Worm (Caenorhabditis elegans) whole organism, young adult: ENCODE measurements around the gene ccpp-6.
A peak's percentile ranks its signal among the peaks of the same experiment; 100 is the strongest.

Experiments
- B0035.1 ChIP-seq: sonication (generic microtip); optimal IDR thresholded peaks from 2 replicates; lab custom pipeline; 2016; ENCODE audit warnings: missing genetic modification characterization, mild to moderate bottlenecking, missing compliant biosample characterization, missing genotype, missing genetic modification reagents
- B0336.3 ChIP-seq: fragments of 200-800 bp; sonication (Bioruptor generic); IDR thresholded peaks from 2 replicates; pipeline ENCODE4 v1.3.6; 2022; ENCODE audit warnings: missing genetic modification characterization, missing compliant biosample characterization
- C17E4.6 ChIP-seq: fragments of 200-800 bp; sonication (Bioruptor generic); IDR thresholded peaks from 2 replicates; pipeline ENCODE4 v1.3.6; 2022; ENCODE audit warnings: missing genetic modification reagents, missing genetic modification characterization, missing compliant biosample characterization
- F23B12.7 ChIP-seq: sonication (generic microtip); optimal IDR thresholded peaks from 2 replicates; lab custom pipeline; 2017; ENCODE audit warnings: missing genetic modification characterization, mild to moderate bottlenecking, missing compliant biosample characterization, antibody characterized with exemption, moderate library complexity; ENCODE audit not compliant: insufficient read depth
- K12H6.12 ChIP-seq: fragments of 200-800 bp; sonication (Bioruptor generic); optimal IDR thresholded peaks from 2 replicates; lab custom pipeline; 2018; ENCODE audit warnings: mild to moderate bottlenecking, missing genetic modification characterization, missing compliant biosample characterization
- T26A5.8 ChIP-seq: sonication (generic microtip); optimal IDR thresholded peaks from 2 replicates; lab custom pipeline; 2016; ENCODE audit warnings: missing genetic modification characterization, missing compliant biosample characterization
- Y53G8AR.9 ChIP-seq: fragments of 200-800 bp; sonication (Bioruptor generic); conservative IDR thresholded peaks from 2 replicates; pipeline ENCODE4 v1.3.6; 2022; ENCODE audit warnings: missing genetic modification reagents, missing genetic modification characterization, missing compliant biosample characterization
- Y56A3A.18 ChIP-seq: fragments of 200-800 bp; sonication (Bioruptor generic); IDR thresholded peaks from 2 replicates; pipeline ENCODE4 v1.3.6; 2022; ENCODE audit warnings: missing genetic modification reagents, missing genetic modification characterization, missing compliant biosample characterization
- Y95B8A.8 ChIP-seq: fragments of 200-800 bp; sonication (Bioruptor generic); IDR thresholded peaks from 2 replicates; pipeline ENCODE4 v1.3.6; 2022; ENCODE audit warnings: missing genetic modification reagents, missing genetic modification characterization, missing compliant biosample characterization
- ZK185.1 ChIP-seq: sonication (generic microtip); optimal IDR thresholded peaks from 2 replicates; lab custom pipeline; 2016; ENCODE audit warnings: mild to moderate bottlenecking, missing genetic modification characterization, missing compliant biosample characterization; ENCODE audit not compliant: poor library complexity, severe bottlenecking
- atf-7 ChIP-seq: sonication (generic microtip); optimal IDR thresholded peaks from 2 replicates; lab custom pipeline; 2017; ENCODE audit warnings: mild to moderate bottlenecking, missing genetic modification characterization, missing compliant biosample characterization
- attf-5 ChIP-seq: fragments of 200-800 bp; sonication (Bioruptor generic); optimal IDR thresholded peaks from 2 replicates; lab custom pipeline; 2018; ENCODE audit warnings: mild to moderate bottlenecking, missing genetic modification characterization, missing compliant biosample characterization
- bed-2 ChIP-seq: fragments of 200-800 bp; sonication (Bioruptor generic); IDR thresholded peaks from 2 replicates; pipeline ENCODE4 v1.3.6; 2022; ENCODE audit warnings: missing genetic modification reagents, missing genetic modification characterization, missing compliant biosample characterization
- cebp-1 ChIP-seq, 2 experiments: fragments of 200-800 bp in 1 of 2; sonication (Bioruptor generic) in 1 of 2; sonication (generic microtip) in 1 of 2; IDR thresholded peaks in 1 of 2; optimal IDR thresholded peaks in 1 of 2; 2 replicates each; pipeline versions ENCODE4 v1.3.6 to Lab custom; 2017 to 2022; ENCODE audit warnings: missing compliant biosample characterization in 2 of 2, missing genetic modification characterization in 2 of 2, mild to moderate bottlenecking in 1 of 2, missing genetic modification reagents in 1 of 2, moderate library complexity in 1 of 2
- cebp-2 ChIP-seq: fragments of 200-800 bp; sonication (Bioruptor generic); IDR thresholded peaks from 2 replicates; pipeline ENCODE4 v1.3.6; 2022; ENCODE audit warnings: missing genetic modification characterization, missing compliant biosample characterization
- ceh-40 ChIP-seq: fragments of 200-800 bp; sonication (Bioruptor generic); IDR thresholded peaks from 2 replicates; pipeline ENCODE4 v1.3.6; 2022; ENCODE audit warnings: missing genetic modification characterization, missing compliant biosample characterization
- dox-1 ChIP-seq: fragments of 200-800 bp; sonication (Bioruptor generic); IDR thresholded peaks from 2 replicates; pipeline ENCODE4 v1.3.6; 2022; ENCODE audit warnings: missing genetic modification reagents, missing genetic modification characterization, missing compliant biosample characterization
- egl-18 ChIP-seq: fragments of 200-800 bp; sonication (Bioruptor generic); IDR thresholded peaks from 2 replicates; pipeline ENCODE4 v1.3.6; 2022; ENCODE audit warnings: missing genetic modification reagents, missing genetic modification characterization, missing compliant biosample characterization
- egl-44 ChIP-seq: fragments of 200-800 bp; sonication (Bioruptor generic); IDR thresholded peaks from 2 replicates; pipeline ENCODE4 v1.3.6; 2022; ENCODE audit warnings: missing genetic modification reagents, missing genetic modification characterization, missing compliant biosample characterization
- egrh-3 ChIP-seq: fragments of 200-800 bp; sonication (Bioruptor generic); IDR thresholded peaks from 2 replicates; pipeline ENCODE4 v1.3.6; 2022; ENCODE audit warnings: missing genetic modification reagents, missing genetic modification characterization, missing compliant biosample characterization
- let-607 ChIP-seq, 2 experiments: fragments of 200-800 bp in 1 of 2; sonication (Bioruptor generic) in 1 of 2; sonication (generic microtip) in 1 of 2; optimal IDR thresholded peaks; 2 replicates each; lab custom pipeline; 2016 to 2018; ENCODE audit warnings: mild to moderate bottlenecking in 2 of 2, missing compliant biosample characterization in 2 of 2, missing genetic modification characterization in 2 of 2, moderate library complexity in 2 of 2, missing genotype in 1 of 2
- lin-26 ChIP-seq: fragments of 200-800 bp; sonication (Bioruptor generic); IDR thresholded peaks from 2 replicates; pipeline ENCODE4 v1.3.6; 2022; ENCODE audit warnings: missing genetic modification reagents, missing genetic modification characterization, missing compliant biosample characterization
- lir-1 ChIP-seq: fragments of 200-800 bp; sonication (Bioruptor generic); conservative IDR thresholded peaks from 2 replicates; pipeline ENCODE4 v1.3.6; 2022; ENCODE audit warnings: missing genetic modification reagents, missing genetic modification characterization, missing compliant biosample characterization
- madf-10 ChIP-seq: sonication (generic microtip); optimal IDR thresholded peaks from 2 replicates; lab custom pipeline; 2016; ENCODE audit warnings: mild to moderate bottlenecking, missing genetic modification characterization, missing compliant biosample characterization
- mcd-1 ChIP-seq: fragments of 200-800 bp; sonication (Bioruptor generic); IDR thresholded peaks from 2 replicates; pipeline ENCODE4 v1.3.6; 2022; ENCODE audit warnings: missing genetic modification reagents, missing genetic modification characterization, missing compliant biosample characterization
- mxl-1 ChIP-seq: sonication (generic microtip); optimal IDR thresholded peaks from 2 replicates; lab custom pipeline; 2016; ENCODE audit warnings: missing genetic modification characterization, missing compliant biosample characterization
- nhr-120 ChIP-seq: fragments of 200-800 bp; sonication (Bioruptor generic); IDR thresholded peaks from 2 replicates; pipeline ENCODE4 v1.3.6; 2022; ENCODE audit warnings: missing genetic modification characterization, missing compliant biosample characterization
- rpc-1 ChIP-seq, 2 experiments: fragments of 150-350 bp in 1 of 2; sonication (generic microtip) in 1 of 2; optimal IDR thresholded peaks; 2 replicates each; lab custom pipeline; 2014 to 2018; ENCODE audit warnings: missing biosample characterization in 1 of 2, missing genetic modification characterization in 1 of 2, missing genetic modification reagents in 1 of 2, missing genotype in 1 of 2
- sdz-38 ChIP-seq: sonication (generic microtip); optimal IDR thresholded peaks from 2 replicates; lab custom pipeline; 2016; ENCODE audit warnings: missing genotype, missing genetic modification characterization, missing compliant biosample characterization
- snpc-1.1 ChIP-seq: sonication (generic microtip); optimal IDR thresholded peaks from 2 replicates; lab custom pipeline; 2017; ENCODE audit warnings: missing genetic modification characterization, mild to moderate bottlenecking, missing compliant biosample characterization, antibody characterized with exemption, moderate library complexity, missing genotype, missing genetic modification reagents; ENCODE audit not compliant: insufficient read depth
- snpc-1.3 ChIP-seq: sonication (generic microtip); optimal IDR thresholded peaks from 2 replicates; lab custom pipeline; 2017; ENCODE audit warnings: missing genetic modification characterization, mild to moderate bottlenecking, missing compliant biosample characterization, antibody characterized with exemption, moderate library complexity, missing genotype, missing genetic modification reagents; ENCODE audit not compliant: insufficient read depth
- snpc-3.4 ChIP-seq: sonication (generic microtip); optimal IDR thresholded peaks from 2 replicates; lab custom pipeline; 2017; ENCODE audit warnings: missing genetic modification characterization, mild to moderate bottlenecking, missing compliant biosample characterization, antibody characterized with exemption, moderate library complexity, missing genotype, missing genetic modification reagents
- tbp1 ChIP-seq: fragments of 200-800 bp; sonication (Bioruptor generic); optimal IDR thresholded peaks from 2 replicates; lab custom pipeline; 2018; ENCODE audit warnings: mild to moderate bottlenecking, missing genetic modification characterization, missing compliant biosample characterization
- tbx-9 ChIP-seq: sonication (generic microtip); optimal IDR thresholded peaks from 2 replicates; lab custom pipeline; 2016; ENCODE audit warnings: borderline replicate concordance, missing genetic modification characterization, inconsistent platforms, missing compliant biosample characterization
- tlf-1 ChIP-seq: fragments of 200-800 bp; sonication (Bioruptor generic); optimal IDR thresholded peaks from 2 replicates; lab custom pipeline; 2018; ENCODE audit warnings: mild to moderate bottlenecking, missing genetic modification characterization, missing compliant biosample characterization
- unc-130 ChIP-seq: sonication (generic microtip); optimal IDR thresholded peaks from 2 replicates; lab custom pipeline; 2016; ENCODE audit warnings: missing genetic modification reagents, missing genetic modification characterization, missing compliant biosample characterization
- unc-62 ChIP-seq: fragments of 150-350 bp; optimal IDR thresholded peaks from 2 replicates; lab custom pipeline; 2014; ENCODE audit warnings: missing biosample characterization, missing genetic modification reagents, missing genetic modification characterization
- ztf-22 ChIP-seq: fragments of 200-800 bp; sonication (Bioruptor generic); optimal IDR thresholded peaks from 2 replicates; lab custom pipeline; 2018; ENCODE audit warnings: mild to moderate bottlenecking, missing genetic modification characterization, moderate library complexity, missing compliant biosample characterization
- ztf-25 ChIP-seq: fragments of 200-800 bp; sonication (Bioruptor generic); IDR thresholded peaks from 2 replicates; pipeline ENCODE4 v1.3.6; 2022; ENCODE audit warnings: missing genetic modification reagents, missing genetic modification characterization, missing compliant biosample characterization
- ztf-26 ChIP-seq: sonication (generic microtip); optimal IDR thresholded peaks from 2 replicates; lab custom pipeline; 2017; ENCODE audit warnings: missing genetic modification characterization, missing compliant biosample characterization
- ztf-28 ChIP-seq: fragments of 200-800 bp; sonication (Bioruptor generic); IDR thresholded peaks from 2 replicates; pipeline ENCODE4 v1.3.6; 2022; ENCODE audit warnings: missing genetic modification reagents, missing genetic modification characterization, missing compliant biosample characterization
- ztf-3 ChIP-seq: fragments of 200-800 bp; sonication (Bioruptor generic); optimal IDR thresholded peaks from 2 replicates; lab custom pipeline; 2018; ENCODE audit warnings: mild to moderate bottlenecking, missing genetic modification characterization, missing compliant biosample characterization

Gene ccpp-6

ce11 chrII:5429522-5430257 is 42.6 kb upstream of the ccpp-6 start, which contains the start of the genes F07F6.4 and F07F6.2:
F07F6.4 (minus strand) TSS chrII:5429572.
F07F6.2 (plus strand) TSS chrII:5430207.
- TF ChIP-seq sdz-38 = no peak
- TF ChIP-seq let-607 (tag; optimal IDR thresholded peaks at IDR 0.05; lab: Kevin White, UChicago) = peak; percentile 89 to 94
- TF ChIP-seq attf-5 (GFP tag; lab: Kevin White, UChicago) = peak; percentile 14

ce11 chrII:5426470-5426869 is 39.4 kb upstream of the ccpp-6 start:
- TF ChIP-seq cebp-1 (GFP tag; IDR thresholded peaks at IDR 0.05; lab: Robert Waterston, UW) (peak; percentile 58), cebp-1 (tag; optimal IDR thresholded peaks at IDR 0.05; lab: Kevin White, UChicago) (peak; percentile 68), ztf-22 (GFP tag; lab: Kevin White, UChicago) (no peak), ceh-40 (GFP tag; lab: Robert Waterston, UW) (no peak)

ce11 chrII:5426054-5426453 is 38.9 kb upstream of the ccpp-6 start:
- TF ChIP-seq egl-44 (GFP tag; lab: Robert Waterston, UW) (no peak), ceh-40 (GFP tag; lab: Robert Waterston, UW) (no peak), K12H6.12 (tag; lab: Kevin White, UChicago) (peak; percentile 38), Y56A3A.18 (no peak), ztf-25 (no peak), bed-2 (GFP tag; lab: Robert Waterston, UW) (no peak), egl-18 (GFP tag; lab: Robert Waterston, UW) (no peak), ztf-28 (GFP tag; lab: Robert Waterston, UW) (no peak), ztf-3 (GFP tag; lab: Kevin White, UChicago) (no peak), dox-1 (GFP tag; lab: Robert Waterston, UW) (peak; percentile 65), tbx-9 (tag; lab: Kevin White, UChicago) (no peak), unc-130 (GFP tag; lab: Kevin White, UChicago) (no peak), B0336.3 (GFP tag; lab: Robert Waterston, UW) (peak; percentile 65; the same call in 1 of the 2 replicates), snpc-3.4 (no peak), lir-1 (GFP tag; lab: Robert Waterston, UW) (no peak), Y53G8AR.9 (GFP tag; lab: Robert Waterston, UW) (no peak), madf-10 (tag; lab: Kevin White, UChicago) (peak; percentile 32), unc-62 (GFP tag; lab: Kevin White, UChicago) (peak; percentile 43), tlf-1 (GFP tag; lab: Kevin White, UChicago) (no peak), cebp-2 (no peak), nhr-120 (GFP tag; lab: Robert Waterston, UW) (no peak), snpc-1.3 (tag; lab: Kevin White, UChicago) (no peak), Y95B8A.8 (GFP tag; lab: Robert Waterston, UW) (no peak), atf-7 (tag; lab: Kevin White, UChicago) (peak; percentile 47), egrh-3 (0 out of 2 replicates have a peak, but pooled peaks have one; percentile 16), sdz-38 (no peak), lin-26 (GFP tag; lab: Robert Waterston, UW) (peak; percentile 62; the same call in 1 of the 2 replicates), mxl-1 (tag; lab: Kevin White, UChicago) (no peak), rpc-1 (optimal IDR thresholded peaks at IDR 0.05; lab: Kevin White, UChicago) (no peak), rpc-1 (tag; optimal IDR thresholded peaks at IDR 0.05; lab: Kevin White, UChicago) (no peak), F23B12.7 (tag; lab: Kevin White, UChicago) (no peak), snpc-1.1 (tag; lab: Kevin White, UChicago) (no peak), tbp1 (GFP tag; lab: Kevin White, UChicago) (peak; percentile 29), mcd-1 (GFP tag; lab: Robert Waterston, UW) (peak; percentile 51), C17E4.6 (GFP tag; lab: Robert Waterston, UW) (no peak), ztf-26 (no peak), B0035.1 (no peak), T26A5.8 (tag; lab: Kevin White, UChicago) (no peak), ZK185.1 (tag; lab: Kevin White, UChicago) (no peak)
